Fruit fly (Drosophila melanogaster) whole organism, embryonic: ENCODE results near the gene Pink1.
A peak's percentile ranks its signal among the peaks of the same experiment; 100 is the strongest.

Experiments
- Ada2b ChIP-seq: fragments of 200-800 bp; sonication (Bioruptor generic); IDR thresholded peaks from 2 replicates; pipeline ENCODE4 v1.3.6; 2022; ENCODE audit warnings: missing biosample characterization, missing genetic modification characterization
- CG10565 ChIP-seq: fragments of 200-800 bp; sonication (Bioruptor generic); optimal IDR thresholded peaks from 3 replicates; lab custom pipeline; 2016; ENCODE audit warnings: missing biosample characterization, mild to moderate bottlenecking, missing genetic modification characterization
- CG15269 ChIP-seq: fragments of 200-800 bp; sonication (Bioruptor generic); optimal IDR thresholded peaks from 2 replicates; lab custom pipeline; 2018; ENCODE audit warnings: missing biosample characterization, mild to moderate bottlenecking, missing genetic modification characterization, moderate library complexity
- CG1647 ChIP-seq: fragments of 200-800 bp; sonication (Bioruptor generic); optimal IDR thresholded peaks from 3 replicates; lab custom pipeline; 2016; ENCODE audit warnings: missing biosample characterization, missing genetic modification characterization
- CG17361 ChIP-seq: fragments of 200-800 bp; sonication (Bioruptor generic); IDR thresholded peaks from 3 replicates; pipeline ENCODE4 v1.3.6; 2022; ENCODE audit warnings: missing biosample characterization, missing genetic modification characterization
- CG18764 ChIP-seq: fragments of 200-800 bp; sonication (Bioruptor generic); optimal IDR thresholded peaks from 3 replicates; lab custom pipeline; 2016; ENCODE audit warnings: missing biosample characterization, missing genetic modification characterization
- CG2712 ChIP-seq: fragments of 200-800 bp; optimal IDR thresholded peaks from 3 replicates; lab custom pipeline; 2019; ENCODE audit warnings: missing biosample characterization, mild to moderate bottlenecking, missing genetic modification characterization, moderate library complexity
- CG4328 ChIP-seq: fragments of 200-800 bp; sonication (Bioruptor generic); optimal IDR thresholded peaks from 3 replicates; lab custom pipeline; 2017; ENCODE audit warnings: missing biosample characterization, missing genetic modification reagents, missing genetic modification characterization
- CG4820 ChIP-seq: fragments of 200-800 bp; sonication (Bioruptor generic); optimal IDR thresholded peaks from 3 replicates; lab custom pipeline; 2016; ENCODE audit warnings: missing biosample characterization, missing genetic modification characterization
- CG6683 ChIP-seq: fragments of 200-800 bp; sonication (Bioruptor generic); optimal IDR thresholded peaks from 2 replicates; lab custom pipeline; 2017; ENCODE audit warnings: missing biosample characterization, mild to moderate bottlenecking, missing genetic modification characterization, missing genetic modification reagents
- CG6813 ChIP-seq: fragments of 200-800 bp; sonication (Bioruptor generic); optimal IDR thresholded peaks from 2 replicates; lab custom pipeline; 2017; ENCODE audit warnings: missing biosample characterization, missing genetic modification characterization, mild to moderate bottlenecking, moderate library complexity, missing genetic modification reagents
- CG7745 ChIP-seq: fragments of 200-800 bp; sonication (Bioruptor generic); optimal IDR thresholded peaks from 2 replicates; lab custom pipeline; 2018; ENCODE audit warnings: missing biosample characterization, mild to moderate bottlenecking, missing genetic modification characterization, moderate library complexity
- CG9609 ChIP-seq: fragments of 200-800 bp; sonication (Bioruptor generic); optimal IDR thresholded peaks from 3 replicates; lab custom pipeline; 2016; ENCODE audit warnings: missing biosample characterization, missing genetic modification characterization
- CG9727 ChIP-seq: fragments of 200-800 bp; sonication (Bioruptor generic); optimal IDR thresholded peaks from 3 replicates; lab custom pipeline; 2017; ENCODE audit warnings: missing biosample characterization, mild to moderate bottlenecking, missing genetic modification characterization
- Camta ChIP-seq: fragments of 200-800 bp; sonication (Bioruptor generic); optimal IDR thresholded peaks from 2 replicates; lab custom pipeline; 2016; ENCODE audit warnings: missing biosample characterization, missing genetic modification characterization
- H15 ChIP-seq: fragments of 200-800 bp; sonication (Bioruptor generic); IDR thresholded peaks from 3 replicates; pipeline ENCODE4 v1.3.6; 2022; ENCODE audit warnings: missing biosample characterization, missing genetic modification characterization
- MBD-R2 ChIP-seq: fragments of 200-800 bp; sonication (Bioruptor generic); IDR thresholded peaks from 2 replicates; pipeline ENCODE4 v1.3.6; 2022; ENCODE audit warnings: missing biosample characterization, missing genetic modification characterization
- MESR4 ChIP-seq: fragments of 200-800 bp; sonication (Bioruptor generic); optimal IDR thresholded peaks from 2 replicates; lab custom pipeline; 2018; ENCODE audit warnings: missing biosample characterization, mild to moderate bottlenecking, missing genetic modification characterization, moderate library complexity
- Med ChIP-seq: fragments of 200-800 bp; sonication (Bioruptor generic); peaks from one replicate; lab custom pipeline; 2016; ENCODE audit warnings: missing biosample characterization, missing genetic modification characterization, mild to moderate bottlenecking, inconsistent platforms, moderate library complexity
- Pdp1 ChIP-seq, 2 experiments: fragments of 200-800 bp; sonication (Bioruptor generic); optimal IDR thresholded peaks; 3 replicates each; lab custom pipeline; 2016; ENCODE audit warnings: missing biosample characterization in 2 of 2, missing genetic modification characterization in 2 of 2, mild to moderate bottlenecking in 1 of 2, moderate library complexity in 1 of 2
- Sox102F ChIP-seq: fragments of 200-800 bp; sonication (Bioruptor generic); optimal IDR thresholded peaks from 2 replicates; lab custom pipeline; 2018; ENCODE audit warnings: missing biosample characterization, mild to moderate bottlenecking, missing genetic modification characterization, moderate library complexity
- Spps ChIP-seq: fragments of 200-800 bp; sonication (Bioruptor generic); optimal IDR thresholded peaks from 2 replicates; lab custom pipeline; 2018; ENCODE audit warnings: missing biosample characterization, mild to moderate bottlenecking, missing genetic modification characterization
- Sry-β ChIP-seq: fragments of 200-800 bp; sonication (Bioruptor generic); optimal IDR thresholded peaks from 2 replicates; lab custom pipeline; 2018; ENCODE audit warnings: missing biosample characterization, mild to moderate bottlenecking, missing genetic modification characterization, moderate library complexity
- Sry-δ ChIP-seq: fragments of 200-800 bp; sonication (Bioruptor generic); optimal IDR thresholded peaks from 2 replicates; lab custom pipeline; 2016; ENCODE audit warnings: missing biosample characterization, missing genetic modification characterization
- Ssrp ChIP-seq: fragments of 200-800 bp; sonication (Bioruptor generic); optimal IDR thresholded peaks from 2 replicates; lab custom pipeline; 2018; ENCODE audit warnings: missing biosample characterization, mild to moderate bottlenecking, missing genetic modification characterization, moderate library complexity
- Stat92E ChIP-seq, 3 experiments: fragments of >200 bp in 2 of 3; fragments of 200-800 bp in 1 of 3; sonication (Bioruptor generic) in 1 of 3; optimal IDR thresholded peaks; 2 replicates each; lab custom pipeline; 2017 to 2019; ENCODE audit warnings: missing biosample characterization in 3 of 3, missing genetic modification characterization in 3 of 3, mild to moderate bottlenecking in 1 of 3, moderate library complexity in 1 of 3
- bsh ChIP-seq, 2 experiments: fragments of 200-800 bp; sonication (Bioruptor generic); optimal IDR thresholded peaks; 2 replicates each; lab custom pipeline; 2017 to 2018; ENCODE audit warnings: mild to moderate bottlenecking in 2 of 2, missing biosample characterization in 2 of 2, missing genetic modification characterization in 2 of 2, moderate library complexity in 1 of 2
- cg ChIP-seq: fragments of 200-800 bp; sonication (Bioruptor generic); optimal IDR thresholded peaks from 3 replicates; lab custom pipeline; 2019; ENCODE audit warnings: missing biosample characterization, mild to moderate bottlenecking, missing genetic modification characterization, moderate library complexity
- dm ChIP-seq: fragments of 200-800 bp; sonication (Bioruptor generic); optimal IDR thresholded peaks from 3 replicates; lab custom pipeline; 2016; ENCODE audit warnings: missing biosample characterization, missing genetic modification characterization
- dpn ChIP-seq, 2 experiments: fragments of 200-800 bp; sonication (Bioruptor generic); optimal IDR thresholded peaks; 3 replicates each; lab custom pipeline; 2016; ENCODE audit warnings: missing biosample characterization in 2 of 2, missing genetic modification characterization in 2 of 2
- esg ChIP-seq: fragments of 200-800 bp; sonication (Bioruptor generic); conservative IDR thresholded peaks from 2 replicates; pipeline ENCODE4 v1.3.6; 2022; ENCODE audit warnings: missing biosample characterization, missing genetic modification characterization
- eve ChIP-seq, 2 experiments: fragments of >200 bp; optimal IDR thresholded peaks; 2 replicates each; lab custom pipeline; 2017; ENCODE audit warnings: missing biosample characterization in 2 of 2, missing genetic modification characterization in 2 of 2
- gcm2 ChIP-seq: fragments of 200-800 bp; sonication (Bioruptor generic); optimal IDR thresholded peaks from 2 replicates; lab custom pipeline; 2016; ENCODE audit warnings: missing biosample characterization, missing genetic modification characterization
- gem ChIP-seq: fragments of 200-800 bp; sonication (Bioruptor generic); optimal IDR thresholded peaks from 2 replicates; lab custom pipeline; 2019; ENCODE audit warnings: missing biosample characterization, mild to moderate bottlenecking, missing genetic modification characterization, moderate library complexity
- grau ChIP-seq: fragments of 200-800 bp; optimal IDR thresholded peaks from 3 replicates; lab custom pipeline; 2019; ENCODE audit warnings: missing biosample characterization, mild to moderate bottlenecking, missing genetic modification characterization, moderate library complexity
- gro ChIP-seq: fragments of 200-800 bp; sonication (Bioruptor generic); optimal IDR thresholded peaks from 2 replicates; lab custom pipeline; 2016; ENCODE audit warnings: missing biosample characterization, missing genetic modification characterization
- lola ChIP-seq, 3 experiments: fragments of >200 bp in 2 of 3; fragments of 200-800 bp in 1 of 3; sonication (Bioruptor generic) in 1 of 3; optimal IDR thresholded peaks; 2 replicates each; lab custom pipeline; 2017 to 2019; ENCODE audit warnings: missing biosample characterization in 3 of 3, missing genetic modification characterization in 3 of 3, mild to moderate bottlenecking in 1 of 3, moderate library complexity in 1 of 3
- nmo ChIP-seq: fragments of 200-800 bp; sonication (Bioruptor generic); optimal IDR thresholded peaks from 2 replicates; lab custom pipeline; 2018; ENCODE audit warnings: missing biosample characterization, mild to moderate bottlenecking, missing genetic modification characterization, moderate library complexity
- org-1 ChIP-seq: fragments of 200-800 bp; sonication (Bioruptor generic); optimal IDR thresholded peaks from 2 replicates; lab custom pipeline; 2017; ENCODE audit warnings: missing biosample characterization, missing genetic modification characterization
- pum ChIP-seq: fragments of 200-800 bp; sonication (Bioruptor generic); optimal IDR thresholded peaks from 2 replicates; lab custom pipeline; 2016; ENCODE audit warnings: missing biosample characterization, missing genetic modification characterization
- sens ChIP-seq: fragments of 200-800 bp; sonication (Bioruptor generic); peaks from one replicate; lab custom pipeline; 2016; ENCODE audit warnings: missing biosample characterization, missing genetic modification characterization
- seq ChIP-seq: fragments of 200-800 bp; sonication (Bioruptor generic); IDR thresholded peaks from 2 replicates; pipeline ENCODE4 v1.3.6; 2022; ENCODE audit warnings: missing biosample characterization, missing genetic modification characterization
- sr ChIP-seq: fragments of 200-800 bp; sonication (Bioruptor generic); IDR thresholded peaks from 3 replicates; pipeline ENCODE4 v1.3.6; 2022; ENCODE audit warnings: missing biosample characterization, missing genetic modification characterization
- sug ChIP-seq: fragments of 200-800 bp; optimal IDR thresholded peaks from 2 replicates; lab custom pipeline; 2019; ENCODE audit warnings: missing biosample characterization, mild to moderate bottlenecking, missing genetic modification characterization, moderate library complexity
- wek ChIP-seq: fragments of 200-800 bp; sonication (Bioruptor generic); optimal IDR thresholded peaks from 3 replicates; lab custom pipeline; 2018; ENCODE audit warnings: missing biosample characterization, mild to moderate bottlenecking, missing genetic modification characterization, moderate library complexity

Pink1 gene

DNA sequence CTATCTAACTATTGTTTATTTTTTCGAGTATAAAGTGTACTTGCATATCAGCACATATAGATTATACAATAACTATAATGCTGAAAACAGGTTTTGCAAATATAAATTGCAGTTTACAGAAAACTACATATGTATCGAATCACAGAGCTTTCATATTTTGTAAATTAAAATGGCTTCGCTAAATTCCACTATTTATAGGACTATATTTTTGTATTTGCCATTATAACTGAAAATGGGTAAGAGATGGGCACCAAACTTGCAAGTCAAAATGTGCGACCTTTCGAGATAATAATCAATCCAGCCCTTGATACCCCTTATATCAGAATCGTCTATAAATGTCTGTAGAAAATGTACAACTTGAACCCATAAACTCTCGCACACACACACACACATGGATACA is 19.6 kb downstream of the Pink1 start (continued):
- TF ChIP-seq H15: no peak
- TF ChIP-seq Pdp1 (GFP tag; optimal IDR thresholded peaks at IDR 0.05; lab: Kevin White, UChicago): peak in 1 of 2 experiments; percentile 4
- no peak for TF ChIP-seq CG7745 (tag; lab: Kevin White, UChicago)
- TF ChIP-seq MESR4 (GFP tag; lab: Kevin White, UChicago): no peak
- TF ChIP-seq CG17361 (GFP tag; lab: Robert Waterston, UW): peak; percentile 44; the same call in 1 of the 3 replicates
- TF ChIP-seq eve (GFP tag; optimal IDR thresholded peaks at IDR 0.05; lab: Kevin White, UChicago): peak in 1 of 2 experiments; percentile 31
- TF ChIP-seq Ssrp (tag; lab: Kevin White, UChicago): peak; percentile 5
- peak; percentile 18 for TF ChIP-seq gem (tag; lab: Kevin White, UChicago)
- TF ChIP-seq nmo (GFP tag; lab: Kevin White, UChicago): peak; percentile 5
- no peak for TF ChIP-seq dm (GFP tag; lab: Kevin White, UChicago)

DNA sequence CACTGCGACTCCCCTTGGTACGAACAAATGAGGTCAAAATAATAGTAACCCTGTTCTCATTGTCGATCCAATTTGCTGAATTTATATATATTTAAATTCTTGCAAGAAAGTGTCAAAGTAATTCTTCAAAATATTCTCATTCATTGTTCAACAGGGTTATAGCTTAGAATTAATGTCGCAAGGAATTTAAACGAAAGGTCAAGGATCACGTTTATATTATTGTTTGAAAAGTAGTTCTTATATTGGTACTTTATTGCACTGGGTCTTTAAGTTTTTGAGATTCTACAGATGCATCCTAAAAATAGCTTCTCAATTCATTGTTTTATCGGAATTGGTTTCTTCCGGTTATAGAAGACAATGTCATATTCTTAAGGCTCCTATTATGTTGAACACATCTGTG is 20.4 kb downstream of the Pink1 start:
- TF ChIP-seq bsh (GFP tag; optimal IDR thresholded peaks at IDR 0.05; lab: Kevin White, UChicago) (peak in 1 of 2 experiments; percentile 24), Sox102F (GFP tag; lab: Kevin White, UChicago) (no peak)

DNA sequence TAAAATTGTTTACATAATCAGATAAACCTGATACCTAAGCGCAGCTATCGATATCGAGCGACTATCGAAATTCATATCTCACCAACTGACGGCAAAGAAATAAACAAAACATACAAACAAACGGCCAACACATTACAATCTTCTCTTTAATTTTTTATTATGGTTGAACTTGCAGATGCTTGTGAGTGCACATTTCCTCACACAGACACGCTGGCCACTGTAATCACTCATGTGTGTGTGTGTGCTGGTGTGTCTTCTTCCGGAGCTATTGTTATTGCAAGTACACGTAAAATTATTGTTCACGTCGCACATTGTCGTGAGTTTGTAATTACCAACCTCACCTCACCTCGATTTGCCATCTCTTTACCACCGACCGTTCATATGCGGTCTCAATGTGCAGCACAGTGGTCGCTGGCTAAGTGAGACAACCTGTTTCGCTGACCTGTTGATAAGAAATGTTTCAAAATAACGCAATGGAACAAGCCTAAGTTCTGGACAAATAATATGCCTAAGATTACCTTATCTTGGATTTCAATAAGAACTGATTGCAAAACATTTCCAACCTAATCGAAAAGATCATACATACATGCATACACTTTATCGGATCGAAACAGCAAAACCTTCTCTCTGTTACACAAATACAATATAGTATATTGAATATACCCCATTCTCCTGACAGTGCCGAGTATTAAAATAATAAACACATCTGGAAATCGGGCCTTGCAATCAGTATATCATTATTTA is 21.6 kb downstream of the Pink1 start:
- TF ChIP-seq CG15269 (tag; lab: Kevin White, UChicago) (peak; percentile 9), MBD-R2 (GFP tag; lab: Robert Waterston, UW) (0 out of 2 replicates have a peak, but pooled peaks have one; percentile 11), dpn (GFP tag; optimal IDR thresholded peaks at IDR 0.05; lab: Kevin White, UChicago) (no peak), CG9727 (peak; percentile 6), Camta (no peak), gro (GFP tag; lab: Kevin White, UChicago) (no peak), pum (GFP tag; lab: Kevin White, UChicago) (no peak), CG6813 (peak; percentile 1), sens (peak; percentile 74), Ada2b (GFP tag; lab: Robert Waterston, UW) (no peak), gcm2 (GFP tag; lab: Kevin White, UChicago) (no peak), Sry-δ (GFP tag; lab: Kevin White, UChicago) (no peak), seq (GFP tag; lab: Robert Waterston, UW) (no peak), CG6683 (GFP tag; lab: Kevin White, UChicago) (no peak), sr (GFP tag; lab: Robert Waterston, UW) (no peak), gem (tag; lab: Kevin White, UChicago) (peak; percentile 18), CG18764 (no peak), CG10565 (GFP tag; lab: Kevin White, UChicago) (no peak), CG9609 (GFP tag; lab: Kevin White, UChicago) (no peak), Stat92E (GFP tag; optimal IDR thresholded peaks at IDR 0.05; lab: Kevin White, UChicago) (no peak), Sry-β (no peak), grau (tag; lab: Kevin White, UChicago) (peak; percentile 81), Spps (no peak), CG4820 (GFP tag; lab: Kevin White, UChicago) (peak; percentile 1), lola (GFP tag; optimal IDR thresholded peaks at IDR 0.05; lab: Kevin White, UChicago) (peak in 1 of 3 experiments; percentile 17), CG4328 (GFP tag; lab: Kevin White, UChicago) (no peak), CG2712 (tag; lab: Kevin White, UChicago) (peak; percentile 19), esg (GFP tag; lab: Robert Waterston, UW) (no peak), wek (GFP tag; lab: Kevin White, UChicago) (no peak), CG1647 (GFP tag; lab: Kevin White, UChicago) (no peak), org-1 (GFP tag; lab: Kevin White, UChicago) (no peak), sug (peak; percentile 46), cg (peak; percentile 58), Med (GFP tag; lab: Kevin White, UChicago) (peak; percentile 73)
